Fruit fly (Drosophila melanogaster): Measurements from ENCODE around the gene CG32266.

DNA sequence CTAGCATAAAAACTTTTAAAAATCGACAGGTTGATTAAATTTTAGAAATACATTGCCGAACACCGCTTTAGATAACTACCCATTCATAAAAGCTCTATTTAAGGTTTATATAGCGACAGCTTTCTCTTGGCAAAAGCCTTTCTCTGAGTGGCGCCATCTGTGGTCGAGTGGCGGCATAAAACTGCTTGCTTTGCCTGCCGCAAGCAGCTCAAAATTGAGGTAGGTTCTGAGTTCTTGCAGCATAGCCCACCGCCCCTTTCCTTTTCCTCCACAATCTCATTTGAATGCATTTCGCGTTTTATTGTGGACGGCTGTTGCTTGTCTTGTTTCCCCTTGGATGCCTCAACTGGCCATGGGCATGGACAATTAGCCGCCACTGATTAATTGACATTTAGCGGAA lies 22.8 kb upstream of the CG32266 start:
- peak; percentile 11 for TF ChIP-seq CG10462 (GFP tag; optimal IDR thresholded peaks at IDR 0.05)
- no peak for TF ChIP-seq Trl (optimal IDR thresholded peaks at IDR 0.05)
- TF ChIP-seq Trl (GFP tag; optimal IDR thresholded peaks at IDR 0.05) = peak; percentile 57
- no peak for TF ChIP-seq Doc2 (GFP tag; IDR thresholded peaks at IDR 0.05)
- TF ChIP-seq fd102C (GFP tag; optimal IDR thresholded peaks at IDR 0.05) = no peak
- TF ChIP-seq CG7357 (GFP tag; IDR thresholded peaks at IDR 0.05) = no peak
- TF ChIP-seq trem (tag; optimal IDR thresholded peaks at IDR 0.05) = no peak
- peak; percentile 37 for TF ChIP-seq CG2116 (GFP tag; optimal IDR thresholded peaks at IDR 0.05)
- no peak for TF ChIP-seq Max (GFP tag; optimal IDR thresholded peaks at IDR 0.05)
- TF ChIP-seq wor (GFP tag; IDR thresholded peaks at IDR 0.05) = no peak

Data from whole organism, embryonic.